Fruit fly (Drosophila melanogaster): ENCODE measurements around the gene CG17026.

DNA sequence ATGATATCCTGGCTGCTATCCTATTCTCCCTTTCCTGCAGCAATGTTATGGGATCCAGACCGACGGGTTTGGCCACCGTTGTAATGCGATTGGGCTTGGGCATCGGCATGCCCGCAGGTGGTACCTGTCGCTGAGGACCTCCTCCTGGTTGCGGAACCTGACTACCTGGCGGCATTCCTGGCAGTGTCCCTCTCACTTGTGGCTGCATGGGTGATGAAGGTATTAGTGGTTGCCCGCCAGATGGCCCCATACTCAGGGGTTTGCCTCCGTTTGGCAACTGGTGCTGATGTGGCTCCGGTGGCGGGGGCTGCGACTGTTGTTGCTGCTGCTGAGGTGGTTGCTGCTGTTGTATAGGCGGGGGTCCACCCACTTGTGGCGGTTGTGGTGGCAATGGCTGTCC is 1.0 kb upstream of the CG17026 start:
- TF ChIP-seq CG18764 (GFP tag; optimal IDR thresholded peaks at IDR 0.05) (no peak), CG10321 (GFP tag; IDR thresholded peaks at IDR 0.05) (no peak), HLH3B (GFP tag; IDR thresholded peaks at IDR 0.05) (no peak), chm (GFP tag; IDR thresholded peaks at IDR 0.05) (no peak), CG8290 (GFP tag; optimal IDR thresholded peaks at IDR 0.05) (no peak), CG8290 (tag; optimal IDR thresholded peaks at IDR 0.05) (no peak), Scr (GFP tag; IDR thresholded peaks at IDR 0.05; ENCODE audit: partially characterized antibody) (no peak), CG17802 (tag; optimal IDR thresholded peaks at IDR 0.05) (no peak), CG11093 (GFP tag; IDR thresholded peaks at IDR 0.05) (no peak), CG6854 (GFP tag; optimal IDR thresholded peaks at IDR 0.05) (no peak), Poxn (GFP tag; IDR thresholded peaks at IDR 0.05) (no peak), CG7357 (GFP tag; IDR thresholded peaks at IDR 0.05) (no peak), ewg (GFP tag; optimal IDR thresholded peaks at IDR 0.05) (no peak), Hsf (GFP tag; optimal IDR thresholded peaks at IDR 0.05) (no peak)

Data from whole organism, embryonic.